Worm (Caenorhabditis elegans) whole organism, young adult: ENCODE results near the gene math-33.

Experiments used
- ama-1 ChIP-seq, 3 experiments: fragments of 150-350 bp in 1 of 3; sonication (generic microtip) in 2 of 3; optimal IDR thresholded peaks; 2 replicates each; lab custom pipeline; 2014 to 2018; ENCODE audit warnings: missing biosample characterization in 2 of 3, missing genetic modification characterization in 2 of 3, missing genetic modification reagents in 2 of 3
- dpl-1 ChIP-seq: fragments of 150-350 bp; optimal IDR thresholded peaks from 2 replicates; lab custom pipeline; 2014; ENCODE audit warnings: missing biosample characterization, missing genetic modification reagents, missing genetic modification characterization
- efl-1 ChIP-seq: fragments of 150-350 bp; optimal IDR thresholded peaks from 2 replicates; lab custom pipeline; 2014; ENCODE audit warnings: missing biosample characterization, missing genetic modification reagents, missing genetic modification characterization
- pha-4 ChIP-seq: fragments of 150-350 bp; sonication (generic microtip); optimal IDR thresholded peaks from 2 replicates; lab custom pipeline; 2014; ENCODE audit warnings: missing biosample characterization, missing genetic modification reagents, missing genetic modification characterization
- rcor-1 ChIP-seq: fragments of 200-800 bp; sonication (Bioruptor generic); IDR thresholded peaks from 2 replicates; pipeline ENCODE4 v1.3.6; 2022; ENCODE audit warnings: missing genetic modification reagents, missing genetic modification characterization, missing compliant biosample characterization

- no peak for TF ChIP-seq ama-1 (optimal IDR thresholded peaks at IDR 0.05; lab: Kevin White, UChicago)
- no peak for TF ChIP-seq ama-1 (GFP tag; optimal IDR thresholded peaks at IDR 0.05; lab: Kevin White, UChicago)
- no peak for TF ChIP-seq rcor-1 (GFP tag; lab: Robert Waterston, UW)
- TF ChIP-seq efl-1 (GFP tag; lab: Kevin White, UChicago), result no peak
- no peak for TF ChIP-seq dpl-1 (GFP tag; lab: Kevin White, UChicago)
- TF ChIP-seq pha-4 (tag; lab: Kevin White, UChicago), result no peak
Measured at ce11 chrV:11140326-11140725, 26.6 kb downstream of the math-33 start.
